Fruit fly (Drosophila melanogaster): ENCODE data around the gene KrT95D.

The KrT95D gene

DNA sequence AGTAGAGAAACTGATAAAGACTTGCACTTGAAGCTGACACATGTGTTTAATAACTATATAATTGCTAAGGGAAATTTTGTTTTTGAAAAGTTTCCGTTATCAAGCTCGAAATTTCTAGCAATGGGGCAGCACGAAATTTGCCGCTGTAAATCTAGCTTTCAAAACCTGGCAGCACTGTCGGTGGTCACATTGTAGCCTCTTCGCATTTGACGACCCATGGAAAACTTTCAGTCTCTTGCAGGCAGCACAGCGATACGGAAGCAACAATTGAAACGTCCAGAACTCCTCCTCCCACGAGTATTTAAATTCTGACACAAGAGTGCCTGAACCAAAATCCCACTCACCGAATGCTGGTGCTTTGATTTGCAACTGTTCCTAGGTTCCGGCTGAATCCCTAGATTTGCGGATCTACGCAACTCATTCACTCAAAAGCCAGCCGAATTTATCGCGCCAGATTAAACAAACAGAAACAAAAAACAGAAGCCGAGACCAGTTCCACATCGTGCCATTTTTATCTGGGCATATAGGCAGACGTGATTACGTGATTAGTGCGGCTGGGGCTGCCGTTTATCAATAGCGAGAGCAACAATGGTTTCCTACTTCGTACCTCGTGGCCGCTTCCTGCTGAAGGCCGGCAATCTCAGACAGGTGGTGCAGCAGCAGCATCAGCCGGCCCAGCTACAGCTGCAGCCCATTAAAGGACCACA, 20.0 kb upstream of the KrT95D start (continued):
- peak; percentile 39 for TF ChIP-seq sug (tag; optimal IDR thresholded peaks at IDR 0.05)
- peak; percentile 10 for TF ChIP-seq CG3281 (GFP tag; optimal IDR thresholded peaks at IDR 0.05)
- TF ChIP-seq ERR (GFP tag; optimal IDR thresholded peaks at IDR 0.05), result peak; percentile 40
- TF ChIP-seq exex (tag; optimal IDR thresholded peaks at IDR 0.05), result peak; percentile 52
- TF ChIP-seq yki (optimal IDR thresholded peaks at IDR 0.05), result no peak
- peak; percentile 17 for TF ChIP-seq CG1603 (tag; optimal IDR thresholded peaks at IDR 0.05)
- TF ChIP-seq CG17829 (tag; optimal IDR thresholded peaks at IDR 0.05), result peak; percentile 26
- TF ChIP-seq scrt (GFP tag; optimal IDR thresholded peaks at IDR 0.05), result peak; percentile 1
- peak; percentile 36 for TF ChIP-seq caup (GFP tag; optimal IDR thresholded peaks at IDR 0.05; ENCODE audit: severe bottlenecking)
- TF ChIP-seq stc (GFP tag; IDR thresholded peaks at IDR 0.05), result 0 out of 2 replicates have a peak, but pooled peaks have one; percentile 19
- TF ChIP-seq CG17361 (GFP tag; IDR thresholded peaks at IDR 0.05), result 0 out of 3 replicates have a peak, but pooled peaks have one; percentile 9
- TF ChIP-seq Gug (GFP tag; IDR thresholded peaks at IDR 0.05), result peak; percentile 26; the same call in 1 of the 4 replicates
- peak in 1 of 2 experiments; percentile 26 for TF ChIP-seq crp (GFP tag; optimal IDR thresholded peaks at IDR 0.05)
- 0 out of 3 replicates have a peak, but pooled peaks have one; percentile 15 for TF ChIP-seq sr (GFP tag; IDR thresholded peaks at IDR 0.05)
- TF ChIP-seq CG12769 (tag; optimal IDR thresholded peaks at IDR 0.05), result peak; percentile 69
- peak; percentile 9 for TF ChIP-seq B-H2 (GFP tag; optimal IDR thresholded peaks at IDR 0.05)
- peak in 1 of 2 experiments; percentile 40 for TF ChIP-seq Eip74EF (GFP tag; optimal IDR thresholded peaks at IDR 0.05)
- peak; percentile 73 for TF ChIP-seq CG34376 (GFP tag; optimal IDR thresholded peaks at IDR 0.05)
- TF ChIP-seq amos (GFP tag; IDR thresholded peaks at IDR 0.05; ENCODE audit: partially characterized antibody), result peak; percentile 11; the same call in 1 of the 2 replicates
- peak; percentile 26 for TF ChIP-seq CG2120 (GFP tag; optimal IDR thresholded peaks at IDR 0.05)
- TF ChIP-seq NFAT (GFP tag; IDR thresholded peaks at IDR 0.05), result peak; percentile 79
- no peak for TF ChIP-seq Sox100B (GFP tag; optimal IDR thresholded peaks at IDR 0.05)
- TF ChIP-seq lab (GFP tag; optimal IDR thresholded peaks at IDR 0.05), result peak; percentile 31
- peak; percentile 33; the same call in 1 of the 2 replicates for TF ChIP-seq lmd (GFP tag; IDR thresholded peaks at IDR 0.05)
- 0 out of 2 replicates have a peak, but pooled peaks have one; percentile 19 for TF ChIP-seq unc-4 (GFP tag; IDR thresholded peaks at IDR 0.05; ENCODE audit: partially characterized antibody)
- TF ChIP-seq CG4730 (GFP tag; IDR thresholded peaks at IDR 0.05), result 0 out of 2 replicates have a peak, but pooled peaks have one; percentile 5
- no peak for TF ChIP-seq CG10654 (GFP tag; optimal IDR thresholded peaks at IDR 0.05)
- TF ChIP-seq Rfx (GFP tag; IDR thresholded peaks at IDR 0.05), result peak; percentile 54; the same call in 1 of the 2 replicates
- peak; percentile 18; the same call in 1 of the 3 replicates for TF ChIP-seq ci (GFP tag; IDR thresholded peaks at IDR 0.05)
- 0 out of 2 replicates have a peak, but pooled peaks have one; percentile 19 for TF ChIP-seq CG1024 (GFP tag; IDR thresholded peaks at IDR 0.05)
- TF ChIP-seq MBD-R2 (GFP tag; IDR thresholded peaks at IDR 0.05), result peak; percentile 32; the same call in 1 of the 2 replicates
- peak; percentile 39; the same call in 1 of the 2 replicates for TF ChIP-seq Bgb (GFP tag; IDR thresholded peaks at IDR 0.05; ENCODE audit: partially characterized antibody)
- TF ChIP-seq Jarid2 (GFP tag; optimal IDR thresholded peaks at IDR 0.05), result peak; percentile 46
- no peak for TF ChIP-seq CG3065 (GFP tag; optimal IDR thresholded peaks at IDR 0.05)
- peak; percentile 85 for TF ChIP-seq MESR4 (GFP tag; optimal IDR thresholded peaks at IDR 0.05)
- peak; percentile 2 for TF ChIP-seq CG2678 (tag; optimal IDR thresholded peaks at IDR 0.05)
- peak; percentile 81 for TF ChIP-seq Med (GFP tag)
- TF ChIP-seq CG10543 (GFP tag; optimal IDR thresholded peaks at IDR 0.05), result peak; percentile 40
- peak; percentile 23 for TF ChIP-seq CG9817 (tag; optimal IDR thresholded peaks at IDR 0.05)
- TF ChIP-seq CG11456 (GFP tag; IDR thresholded peaks at IDR 0.05), result peak; percentile 56; the same call in 1 of the 3 replicates
- TF ChIP-seq CG12659 (GFP tag; optimal IDR thresholded peaks at IDR 0.05), result peak; percentile 3
- peak; percentile 18 for TF ChIP-seq her (GFP tag; optimal IDR thresholded peaks at IDR 0.05)
- peak; percentile 53 for TF ChIP-seq Myb (GFP tag; optimal IDR thresholded peaks at IDR 0.05)
- peak; percentile 61 for TF ChIP-seq sens (GFP tag)
- peak; percentile 3 for TF ChIP-seq CG13296 (GFP tag; optimal IDR thresholded peaks at IDR 0.05)
- no peak for TF ChIP-seq dpn (GFP tag; optimal IDR thresholded peaks at IDR 0.05)
- no peak for TF ChIP-seq tup (GFP tag; optimal IDR thresholded peaks at IDR 0.05)

Measured in whole organism, embryonic.